Worm (Caenorhabditis elegans) whole organism, L4/young adult: ENCODE measurements around the gene F13A2.9.

Experiments
- W03F9.2 ChIP-seq: fragments of 150-350 bp; optimal IDR thresholded peaks from 2 replicates; lab custom pipeline; 2014; ENCODE audit warnings: missing biosample characterization, missing genetic modification characterization
- dao-5 ChIP-seq: sonication (generic microtip); optimal IDR thresholded peaks from 2 replicates; lab custom pipeline; 2016; ENCODE audit warnings: missing genotype, missing genetic modification characterization, moderate library complexity, missing compliant biosample characterization
- him-1 ChIP-seq: sonication (generic microtip); optimal IDR thresholded peaks from 2 replicates; lab custom pipeline; 2016; ENCODE audit warnings: missing genotype, missing genetic modification reagents, missing genetic modification characterization, missing compliant biosample characterization

DNA sequence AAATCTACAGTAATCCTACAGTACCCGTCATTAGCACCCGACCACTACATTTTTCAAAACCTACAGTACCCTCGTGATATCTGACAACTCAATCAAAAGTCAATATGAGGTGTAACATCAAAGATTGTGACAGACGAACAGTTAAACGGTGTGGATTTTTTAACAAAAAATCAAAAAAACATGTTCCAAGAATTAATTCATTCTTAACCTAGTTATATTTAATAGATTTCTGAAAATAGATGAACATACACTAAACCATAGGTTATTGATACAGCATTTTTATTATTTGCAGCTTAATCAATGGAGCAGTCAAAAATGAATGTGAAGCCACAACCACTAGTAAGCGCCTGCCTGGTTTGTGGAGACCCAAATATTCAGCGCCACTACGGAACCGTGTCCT lies 20.2 kb upstream of the F13A2.9 start, which contains the start of gene nhr-118:
- TF ChIP-seq him-1 = no peak
- TF ChIP-seq dao-5 (tag; lab: Kevin White, UChicago) = no peak
- no peak for TF ChIP-seq W03F9.2 (tag; lab: Kevin White, UChicago)
